Worm (Caenorhabditis elegans): ENCODE results near the gene npr-19.

The npr-19 gene

DNA sequence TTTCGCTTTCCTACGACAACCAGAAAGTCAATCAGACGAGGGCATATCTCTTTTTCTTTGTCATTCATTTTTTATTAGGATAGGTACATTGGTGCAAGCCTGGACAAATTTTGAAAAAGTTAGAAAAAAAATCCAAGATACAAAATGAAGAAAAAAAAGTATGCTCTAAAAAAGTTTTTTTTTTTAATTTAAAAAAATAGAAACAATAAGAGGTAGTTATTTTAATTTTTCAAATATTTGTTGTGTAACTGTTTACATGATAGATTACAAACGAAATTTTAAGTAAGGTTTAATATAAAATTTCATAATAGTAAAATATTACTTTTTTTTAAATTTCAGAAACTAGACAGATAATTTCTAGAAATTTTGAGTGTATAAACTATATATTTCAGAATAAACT is 24.2 kb upstream of the npr-19 start, which contains the start of gene aex-3:
Gene aex-3, minus strand, starts transcription at position 101 of the 400 bp plus-strand sequence.
- no peak for TF ChIP-seq lin-32 (GFP tag; optimal IDR thresholded peaks at IDR 0.05)
- no peak for TF ChIP-seq tbx-8 (GFP tag; optimal IDR thresholded peaks at IDR 0.05)
- TF ChIP-seq nhr-76 (tag; optimal IDR thresholded peaks at IDR 0.05) = no peak

DNA sequence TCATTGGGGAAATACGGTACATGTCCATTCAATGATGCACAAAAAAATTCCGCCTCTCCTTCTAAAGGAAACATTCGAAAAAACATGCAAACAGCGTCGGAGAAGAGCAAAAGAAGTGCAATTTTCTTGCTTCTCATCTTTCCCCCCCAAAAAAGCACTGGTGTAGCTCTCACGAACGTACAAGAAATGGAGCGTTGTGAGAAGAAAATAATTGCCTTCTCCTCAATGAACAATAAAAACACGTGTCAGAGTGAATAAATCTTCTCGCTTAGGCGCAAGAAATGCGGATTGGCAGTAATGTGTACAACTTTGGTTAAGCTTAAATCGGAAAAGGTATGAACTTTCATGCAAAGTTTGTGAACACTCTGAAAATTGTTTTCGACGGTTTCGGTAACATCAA is 12.8 kb upstream of the npr-19 start:
- TF ChIP-seq tbx-8 (GFP tag; optimal IDR thresholded peaks at IDR 0.05) (no peak), elt-1 (tag; optimal IDR thresholded peaks at IDR 0.05; ENCODE audit: borderline replicate concordance, insufficient read depth) (no peak), snpc-4 (tag; optimal IDR thresholded peaks at IDR 0.05) (no peak), ces-1 (GFP tag; optimal IDR thresholded peaks at IDR 0.05) (no peak), nhr-28 (tag; optimal IDR thresholded peaks at IDR 0.05) (no peak), lin-32 (GFP tag; optimal IDR thresholded peaks at IDR 0.05) (no peak), nhr-76 (tag; optimal IDR thresholded peaks at IDR 0.05) (no peak), elt-3 (tag; optimal IDR thresholded peaks at IDR 0.05) (no peak), ham-2 (GFP tag; optimal IDR thresholded peaks at IDR 0.05) (no peak), lin-13 (tag; optimal IDR thresholded peaks at IDR 0.05) (no peak), mab-5 (tag; optimal IDR thresholded peaks at IDR 0.05) (no peak), unc-62 (GFP tag; optimal IDR thresholded peaks at IDR 0.05) (no peak), ceh-83 (GFP tag; optimal IDR thresholded peaks at IDR 0.05) (no peak), mls-2 (tag; optimal IDR thresholded peaks at IDR 0.05) (no peak), pha-4 (tag; optimal IDR thresholded peaks at IDR 0.05) (no peak)

DNA sequence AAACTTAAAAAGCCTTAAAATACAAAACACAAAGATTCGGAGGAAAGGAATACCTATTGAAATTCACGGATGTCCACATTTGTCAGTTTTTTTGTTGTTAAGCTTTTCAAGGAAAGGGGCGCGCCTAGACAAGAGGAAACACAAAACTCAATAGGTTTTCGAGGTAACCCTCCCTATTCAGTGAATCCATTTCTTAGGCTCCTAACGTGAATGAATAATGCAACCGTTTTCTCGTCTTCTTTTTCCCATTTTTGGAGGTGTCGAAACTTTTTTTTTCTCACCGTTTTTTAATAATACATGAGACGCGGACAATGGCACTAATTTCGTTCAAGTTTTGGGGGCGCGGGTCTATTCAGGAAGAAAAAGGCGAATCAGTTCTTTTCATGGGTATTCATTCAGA is 1.5 kb upstream of the npr-19 start:
- TF ChIP-seq snpc-4 (tag; optimal IDR thresholded peaks at IDR 0.05) = no peak
- no peak for TF ChIP-seq pha-4 (tag; optimal IDR thresholded peaks at IDR 0.05)
- no peak for TF ChIP-seq flh-1 (GFP tag; optimal IDR thresholded peaks at IDR 0.05)
- TF ChIP-seq unc-120 (tag; optimal IDR thresholded peaks at IDR 0.05; ENCODE audit: poor library complexity, severe bottlenecking) = no peak
- no peak for TF ChIP-seq sptf-1 (tag; optimal IDR thresholded peaks at IDR 0.05)
- TF ChIP-seq nhr-237 (tag; optimal IDR thresholded peaks at IDR 0.05) = no peak

ce11 chrX:729062-729461 is 6.4 kb downstream of the npr-19 start:
- TF ChIP-seq ceh-39 (tag; optimal IDR thresholded peaks at IDR 0.05) (no peak), ceh-43 (GFP tag; optimal IDR thresholded peaks at IDR 0.05) (no peak), ceh-83 (GFP tag; optimal IDR thresholded peaks at IDR 0.05) (no peak), ztf-11 (tag; optimal IDR thresholded peaks at IDR 0.05) (no peak)

DNA sequence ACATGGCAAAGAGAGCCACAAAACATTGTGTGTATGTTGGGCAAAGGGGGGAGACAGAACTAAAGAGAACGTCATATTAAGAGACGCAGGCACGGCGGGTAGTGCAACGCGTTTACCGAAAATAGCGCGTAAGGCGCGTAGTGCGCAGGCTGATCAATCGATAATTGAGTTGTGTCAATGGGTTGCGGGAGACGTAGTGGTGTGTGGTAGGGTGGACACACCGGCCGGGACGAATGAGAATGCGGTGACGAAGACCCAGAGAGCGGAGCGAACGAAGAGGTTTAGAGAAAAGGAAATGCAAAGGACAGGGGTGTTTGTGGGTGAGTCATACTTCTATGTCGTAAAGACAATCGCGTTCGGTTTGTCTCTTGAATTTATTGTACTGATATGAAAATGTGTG is 7.7 kb downstream of the npr-19 start:
- peak; percentile 57 for TF ChIP-seq sptf-1 (tag; optimal IDR thresholded peaks at IDR 0.05)
- peak; percentile 89 for TF ChIP-seq ceh-39 (tag; optimal IDR thresholded peaks at IDR 0.05)
- TF ChIP-seq ceh-83 (GFP tag; optimal IDR thresholded peaks at IDR 0.05) = peak; percentile 9
- no peak for TF ChIP-seq nhr-28 (tag; optimal IDR thresholded peaks at IDR 0.05)
- peak; percentile 49 for TF ChIP-seq mls-2 (tag; optimal IDR thresholded peaks at IDR 0.05)
- TF ChIP-seq tbx-8 (GFP tag; optimal IDR thresholded peaks at IDR 0.05) = no peak
- TF ChIP-seq ces-1 (GFP tag; optimal IDR thresholded peaks at IDR 0.05) = peak; percentile 99
- TF ChIP-seq mep-1 (tag; optimal IDR thresholded peaks at IDR 0.05) = peak; percentile 60
- no peak for TF ChIP-seq elt-3 (tag; optimal IDR thresholded peaks at IDR 0.05)
- TF ChIP-seq hlh-1 (tag; optimal IDR thresholded peaks at IDR 0.05) = peak; percentile 7
- TF ChIP-seq nhr-2 (tag; optimal IDR thresholded peaks at IDR 0.05) = peak; percentile 53
- TF ChIP-seq ham-2 (GFP tag; optimal IDR thresholded peaks at IDR 0.05) = no peak
- TF ChIP-seq unc-62 (GFP tag; optimal IDR thresholded peaks at IDR 0.05) = peak; percentile 77
- no peak for TF ChIP-seq nhr-237 (tag; optimal IDR thresholded peaks at IDR 0.05)
- no peak for TF ChIP-seq snpc-4 (tag; optimal IDR thresholded peaks at IDR 0.05)
- TF ChIP-seq elt-1 (tag; optimal IDR thresholded peaks at IDR 0.05; ENCODE audit: borderline replicate concordance, insufficient read depth) = no peak
- peak; percentile 47 for TF ChIP-seq cnd-1 (tag; optimal IDR thresholded peaks at IDR 0.05)
- peak; percentile 75 for TF ChIP-seq lin-13 (tag; optimal IDR thresholded peaks at IDR 0.05)
- no peak for TF ChIP-seq nhr-76 (tag; optimal IDR thresholded peaks at IDR 0.05)
- TF ChIP-seq unc-120 (tag; optimal IDR thresholded peaks at IDR 0.05; ENCODE audit: poor library complexity, severe bottlenecking) = peak; percentile 99
- no peak for TF ChIP-seq ceh-43 (GFP tag; optimal IDR thresholded peaks at IDR 0.05)
- TF ChIP-seq flh-1 (GFP tag; optimal IDR thresholded peaks at IDR 0.05) = no peak
- TF ChIP-seq lsy-2 (tag; optimal IDR thresholded peaks at IDR 0.05) = peak; percentile 56
- no peak for TF ChIP-seq ztf-11 (tag; optimal IDR thresholded peaks at IDR 0.05)
- no peak for TF ChIP-seq M03D4.4 (tag; optimal IDR thresholded peaks at IDR 0.05)
- TF ChIP-seq mab-5 (tag; optimal IDR thresholded peaks at IDR 0.05) = peak; percentile 21
- TF ChIP-seq nhr-12 (tag; optimal IDR thresholded peaks at IDR 0.05) = no peak
- no peak for TF ChIP-seq blmp-1 (tag; optimal IDR thresholded peaks at IDR 0.05)
- TF ChIP-seq sem-2 (GFP tag; optimal IDR thresholded peaks at IDR 0.05) = no peak
- no peak for TF ChIP-seq lin-32 (GFP tag; optimal IDR thresholded peaks at IDR 0.05)
- no peak for TF ChIP-seq zip-8 (tag; optimal IDR thresholded peaks at IDR 0.05)
- no peak for TF ChIP-seq bed-3 (GFP tag; optimal IDR thresholded peaks at IDR 0.05)
- peak; percentile 91 for TF ChIP-seq pha-4 (tag; optimal IDR thresholded peaks at IDR 0.05)
- peak; percentile 62 for TF ChIP-seq drap-1 (GFP tag; optimal IDR thresholded peaks at IDR 0.05)
- TF ChIP-seq unc-39 (tag; optimal IDR thresholded peaks at IDR 0.05) = no peak
